Fruit fly (Drosophila melanogaster) Kc167 (cell line): ENCODE data around the gene Gr22e.

Source experiments
- Myc ChIP-seq: fragments of >200 bp; optimal IDR thresholded peaks from 2 replicates; lab custom pipeline; 2017; ENCODE audit warnings: missing external identifiers
- Sin3A ChIP-seq: fragments of >200 bp; optimal IDR thresholded peaks from 2 replicates; lab custom pipeline; 2018; ENCODE audit warnings: missing external identifiers
- h ChIP-seq: fragments of >200 bp; optimal IDR thresholded peaks from 3 replicates; lab custom pipeline; 2018; ENCODE audit warnings: missing external identifiers
- insv ChIP-seq: fragments of >200 bp; optimal IDR thresholded peaks from 3 replicates; lab custom pipeline; 2018; ENCODE audit warnings: missing external identifiers
- psq ChIP-seq: fragments of >200 bp; optimal IDR thresholded peaks from 2 replicates; lab custom pipeline; 2017; ENCODE audit warnings: missing external identifiers

- TF ChIP-seq Myc (lab: Kevin White, UChicago) (no peak), insv (lab: Kevin White, UChicago) (no peak), h (lab: Kevin White, UChicago) (no peak), Sin3A (lab: Kevin White, UChicago) (no peak), psq (lab: Kevin White, UChicago) (no peak)
Observed at dm6 chr2L:1823231-1823630, 39.4 kb downstream of the Gr22e start, which contains the start of gene CG31933.
